Worm (Caenorhabditis elegans): Measurements from ENCODE around the gene mksr-1.

DNA sequence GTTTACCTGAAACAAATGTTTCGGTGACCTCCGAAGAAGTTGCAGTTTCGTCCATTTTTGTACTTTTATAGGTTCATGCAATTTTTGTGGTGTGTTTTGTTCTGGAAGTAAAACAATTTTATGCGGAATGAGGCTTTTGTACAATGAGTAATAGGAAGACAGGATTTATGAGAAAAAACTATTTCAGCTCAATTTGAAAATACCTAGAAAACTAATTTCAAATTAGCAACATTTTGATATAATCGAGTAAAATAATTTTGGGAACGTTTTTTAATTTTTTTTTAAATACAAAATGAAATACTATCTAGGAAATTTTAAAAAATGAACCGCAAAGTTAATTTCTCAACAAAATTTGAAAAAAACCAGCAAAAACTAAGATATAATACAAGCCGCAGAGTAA is 19.1 kb upstream of the mksr-1 start, which contains the start of gene rei-2:
- no peak for TF ChIP-seq ztf-23 (GFP tag; IDR thresholded peaks at IDR 0.05)
- TF ChIP-seq ztf-29 (GFP tag; IDR thresholded peaks at IDR 0.05): no peak
- TF ChIP-seq flt-1 (GFP tag; IDR thresholded peaks at IDR 0.05): no peak
- TF ChIP-seq klf-2 (GFP tag; conservative IDR thresholded peaks at IDR 0.05): no peak
- no peak for TF ChIP-seq med-1 (GFP tag; optimal IDR thresholded peaks at IDR 0.05; ENCODE audit: insufficient read depth)
- no peak for TF ChIP-seq tab-1 (GFP tag; IDR thresholded peaks at IDR 0.05)
- no peak for TF ChIP-seq ref-1 (GFP tag; conservative IDR thresholded peaks at IDR 0.05)
- no peak for TF ChIP-seq cog-1 (tag; optimal IDR thresholded peaks at IDR 0.05)
- TF ChIP-seq T22C8.4 (GFP tag; IDR thresholded peaks at IDR 0.05): no peak

Data from whole organism, midembryonic.